Worm (Caenorhabditis elegans) whole organism, young adult: ENCODE measurements around the gene col-74.

Experiments used
- B0035.1 ChIP-seq: sonication (generic microtip); optimal IDR thresholded peaks from 2 replicates; lab custom pipeline; 2016; ENCODE audit warnings: missing genetic modification characterization, mild to moderate bottlenecking, missing compliant biosample characterization, missing genotype, missing genetic modification reagents
- F23B12.7 ChIP-seq: sonication (generic microtip); optimal IDR thresholded peaks from 2 replicates; lab custom pipeline; 2017; ENCODE audit warnings: missing genetic modification characterization, mild to moderate bottlenecking, missing compliant biosample characterization, antibody characterized with exemption, moderate library complexity; ENCODE audit not compliant: insufficient read depth
- ama-1 ChIP-seq, 3 experiments: fragments of 150-350 bp in 1 of 3; sonication (generic microtip) in 2 of 3; optimal IDR thresholded peaks; 2 replicates each; lab custom pipeline; 2014 to 2018; ENCODE audit warnings: missing biosample characterization in 2 of 3, missing genetic modification characterization in 2 of 3, missing genetic modification reagents in 2 of 3
- cebp-1 ChIP-seq, 2 experiments: fragments of 200-800 bp in 1 of 2; sonication (Bioruptor generic) in 1 of 2; sonication (generic microtip) in 1 of 2; IDR thresholded peaks in 1 of 2; optimal IDR thresholded peaks in 1 of 2; 2 replicates each; pipeline versions ENCODE4 v1.3.6 to Lab custom; 2017 to 2022; ENCODE audit warnings: missing compliant biosample characterization in 2 of 2, missing genetic modification characterization in 2 of 2, mild to moderate bottlenecking in 1 of 2, missing genetic modification reagents in 1 of 2, moderate library complexity in 1 of 2
- hlh-26 ChIP-seq: fragments of 200-800 bp; sonication (Bioruptor generic); conservative IDR thresholded peaks from 2 replicates; pipeline ENCODE4 v1.3.6; 2022; ENCODE audit warnings: missing genetic modification reagents, missing genetic modification characterization, missing compliant biosample characterization
- let-526 ChIP-seq: fragments of 200-800 bp; sonication (Bioruptor generic); IDR thresholded peaks from 2 replicates; pipeline ENCODE4 v1.3.6; 2022; ENCODE audit warnings: missing genetic modification reagents, missing genetic modification characterization, missing compliant biosample characterization
- pbrm-1 ChIP-seq: fragments of 200-800 bp; sonication (Bioruptor generic); IDR thresholded peaks from 2 replicates; pipeline ENCODE4 v1.3.6; 2022; ENCODE audit warnings: missing genetic modification reagents, missing genetic modification characterization, missing compliant biosample characterization
- snpc-1.3 ChIP-seq: sonication (generic microtip); optimal IDR thresholded peaks from 2 replicates; lab custom pipeline; 2017; ENCODE audit warnings: missing genetic modification characterization, mild to moderate bottlenecking, missing compliant biosample characterization, antibody characterized with exemption, moderate library complexity, missing genotype, missing genetic modification reagents; ENCODE audit not compliant: insufficient read depth
- snpc-4 ChIP-seq, 5 experiments: fragments of 150-350 bp in 1 of 5; sonication (generic microtip) in 4 of 5; optimal IDR thresholded peaks; 2 replicates each; lab custom pipeline; 2014 to 2018; ENCODE audit warnings: missing genetic modification characterization in 5 of 5, missing biosample characterization in 3 of 5, antibody characterized with exemption in 2 of 5, mild to moderate bottlenecking in 2 of 5, missing compliant biosample characterization in 2 of 5, missing genotype in 2 of 5, moderate library complexity in 2 of 5, missing genetic modification reagents in 1 of 5
- tlf-1 ChIP-seq: fragments of 200-800 bp; sonication (Bioruptor generic); optimal IDR thresholded peaks from 2 replicates; lab custom pipeline; 2018; ENCODE audit warnings: mild to moderate bottlenecking, missing genetic modification characterization, missing compliant biosample characterization

- no peak for TF ChIP-seq pbrm-1 (GFP tag; lab: Robert Waterston, UW)
- no peak for TF ChIP-seq cebp-1 (GFP tag; IDR thresholded peaks at IDR 0.05; lab: Robert Waterston, UW)
- no peak for TF ChIP-seq cebp-1 (tag; optimal IDR thresholded peaks at IDR 0.05; lab: Kevin White, UChicago)
- no peak for TF ChIP-seq snpc-4 (GFP tag; optimal IDR thresholded peaks at IDR 0.05; lab: Kevin White, UChicago)
- no peak for TF ChIP-seq snpc-4 (tag; optimal IDR thresholded peaks at IDR 0.05; lab: Kevin White, UChicago)
- no peak for TF ChIP-seq snpc-1.3
- TF ChIP-seq B0035.1 (tag; lab: Kevin White, UChicago), result no peak
- no peak for TF ChIP-seq F23B12.7 (tag; lab: Kevin White, UChicago)
- TF ChIP-seq tlf-1 (GFP tag; lab: Kevin White, UChicago), result no peak
- no peak for TF ChIP-seq hlh-26 (GFP tag; lab: Robert Waterston, UW)
- no peak for TF ChIP-seq let-526
- no peak for TF ChIP-seq ama-1 (optimal IDR thresholded peaks at IDR 0.05; lab: Kevin White, UChicago)
- TF ChIP-seq ama-1 (GFP tag; optimal IDR thresholded peaks at IDR 0.05; lab: Kevin White, UChicago), result no peak
These were observed 29.1 kb upstream of the col-74 start, which contains the start of the genes K05F1.9 and K05F1.1 for ce11 chrII:5801075-5801474.
